Worm (Caenorhabditis elegans): ENCODE measurements around the gene K06A4.2.

DNA sequence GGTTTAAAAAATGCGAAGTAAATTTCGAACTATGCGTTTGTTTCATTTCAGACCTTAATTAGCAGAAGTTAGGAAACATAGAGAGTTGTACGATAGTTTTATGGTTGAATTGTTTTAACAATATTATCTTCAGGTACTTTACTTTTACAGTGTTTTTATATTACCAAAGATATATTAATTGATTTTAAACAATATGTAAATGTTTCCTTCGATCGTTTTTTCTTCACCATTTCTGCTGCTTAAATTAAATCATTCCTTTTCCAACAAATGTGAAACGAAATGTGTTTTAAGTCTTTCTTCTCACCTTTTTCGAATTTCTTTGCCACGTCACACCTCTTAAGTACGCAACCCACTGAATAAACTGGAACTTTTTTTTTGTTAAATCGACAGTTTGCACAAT lies 30.7 kb upstream of the K06A4.2 start:
- TF ChIP-seq npax-4 (tag; optimal IDR thresholded peaks at IDR 0.05) (no peak), ahr-1 (tag; optimal IDR thresholded peaks at IDR 0.05) (no peak)
